Worm (Caenorhabditis elegans) whole organism, L4 larva: Measurements from ENCODE around the gene T16D1.1.
A peak's percentile ranks its signal among the peaks of the same experiment; 100 is the strongest.

Experiments
- F49E8.2 ChIP-seq: sonication (generic microtip); optimal IDR thresholded peaks from 2 replicates; lab custom pipeline; 2016; ENCODE audit warnings: missing compliant biosample characterization, mild to moderate bottlenecking, missing genetic modification characterization, borderline replicate concordance
- Y105C5A.15 ChIP-seq: fragments of 200-800 bp; sonication (Bioruptor generic); IDR thresholded peaks from 2 replicates; pipeline ENCODE4 v1.3.6; 2022; ENCODE audit warnings: missing genetic modification characterization, missing compliant biosample characterization
- aly-2 ChIP-seq: sonication (generic microtip); optimal IDR thresholded peaks from 2 replicates; lab custom pipeline; 2018; ENCODE audit warnings: missing biosample characterization, missing genetic modification characterization
- lin-13 ChIP-seq: fragments of 150-350 bp; optimal IDR thresholded peaks from 2 replicates; lab custom pipeline; 2014; ENCODE audit warnings: missing biosample characterization, missing genetic modification reagents, missing genetic modification characterization
- lsy-2 ChIP-seq, 2 experiments: fragments of 150-350 bp in 1 of 2; sonication (generic microtip) in 1 of 2; optimal IDR thresholded peaks; 2 replicates each; lab custom pipeline; 2014 to 2017; ENCODE audit warnings: missing biosample characterization in 2 of 2, missing genetic modification characterization in 2 of 2
- pha-4 ChIP-seq, 2 experiments: fragments of 150-350 bp in 1 of 2; fragments of 200-800 bp in 1 of 2; sonication (Bioruptor generic) in 1 of 2; IDR thresholded peaks in 1 of 2; optimal IDR thresholded peaks in 1 of 2; 2 replicates each; pipeline versions ENCODE4 v1.3.6 to Lab custom; 2014 to 2022; ENCODE audit warnings: missing genetic modification characterization in 2 of 2, missing genetic modification reagents in 2 of 2, missing biosample characterization in 1 of 2, missing compliant biosample characterization in 1 of 2

DNA sequence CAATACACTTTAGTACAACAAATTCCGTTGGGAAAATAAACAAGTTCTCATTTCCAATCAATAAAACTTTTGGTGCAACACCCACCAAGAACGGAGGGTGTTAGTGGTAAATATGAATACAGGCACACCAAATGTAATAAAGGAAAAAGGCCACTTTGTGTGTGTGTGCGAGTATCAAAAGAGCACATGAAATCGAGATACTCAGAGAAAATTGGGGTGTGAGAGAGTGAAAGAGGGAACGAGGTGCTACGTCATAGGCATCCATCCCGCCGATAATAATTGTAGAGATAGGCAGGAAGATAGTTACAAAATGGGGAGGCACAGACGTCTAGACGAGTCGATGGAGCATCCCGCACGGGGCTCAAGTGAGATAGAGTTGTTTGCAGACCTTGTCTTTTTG lies 13.7 kb downstream of the T16D1.1 start:
- no peak for TF ChIP-seq lin-13 (GFP tag; lab: Kevin White, UChicago)
- no peak for TF ChIP-seq F49E8.2 (tag; lab: Kevin White, UChicago)
- TF ChIP-seq lsy-2 (tag; optimal IDR thresholded peaks at IDR 0.05; lab: Kevin White, UChicago), result peak in 1 of 2 experiments; percentile 1
- no peak for TF ChIP-seq aly-2 (tag; lab: Kevin White, UChicago)
- no peak for TF ChIP-seq pha-4 (GFP tag; IDR thresholded peaks at IDR 0.05; lab: Robert Waterston, UW)
- TF ChIP-seq pha-4 (tag; optimal IDR thresholded peaks at IDR 0.05; lab: Kevin White, UChicago), result no peak
- no peak for TF ChIP-seq Y105C5A.15 (GFP tag; lab: Robert Waterston, UW)
